Fruit fly (Drosophila melanogaster): ENCODE measurements around the gene CG14341.

Gene CG14341

dm6 chr2L:1163538-1164143 is 2.7 kb upstream of the CG14341 start, which contains the start of gene CG5080:
CG5080 (minus strand) TSS chr2L:1163886.
- 0 out of 3 replicates have a peak, but pooled peaks have one; percentile 16 for TF ChIP-seq fd96Ca (GFP tag; IDR thresholded peaks at IDR 0.05)
- no peak for TF ChIP-seq Pif1A (GFP tag; optimal IDR thresholded peaks at IDR 0.05)

- TF ChIP-seq fd96Ca (GFP tag; IDR thresholded peaks at IDR 0.05) = no peak
- TF ChIP-seq CG12605 (GFP tag; IDR thresholded peaks at IDR 0.05) = no peak
- no peak for TF ChIP-seq Ets98B (GFP tag; IDR thresholded peaks at IDR 0.05)
- TF ChIP-seq gl (tag; optimal IDR thresholded peaks at IDR 0.05) = no peak
- TF ChIP-seq Pif1A (GFP tag; optimal IDR thresholded peaks at IDR 0.05) = no peak
- TF ChIP-seq CG15710 (tag; optimal IDR thresholded peaks at IDR 0.05) = no peak
- no peak for TF ChIP-seq CG34367 (tag; optimal IDR thresholded peaks at IDR 0.05)
- TF ChIP-seq D1 (tag; optimal IDR thresholded peaks at IDR 0.05) = no peak
- TF ChIP-seq CG8301 (tag; optimal IDR thresholded peaks at IDR 0.05) = no peak
- TF ChIP-seq CG10348 (GFP tag; IDR thresholded peaks at IDR 0.05) = no peak
- no peak for TF ChIP-seq CG13204 (GFP tag; optimal IDR thresholded peaks at IDR 0.05)
- TF ChIP-seq CG32121 (GFP tag; IDR thresholded peaks at IDR 0.05) = no peak
- no peak for TF ChIP-seq CG14655 (GFP tag; optimal IDR thresholded peaks at IDR 0.05)
- TF ChIP-seq rn (GFP tag; IDR thresholded peaks at IDR 0.05) = no peak
- no peak for TF ChIP-seq CG4496 (GFP tag; IDR thresholded peaks at IDR 0.05)
- TF ChIP-seq CG8159 (tag; optimal IDR thresholded peaks at IDR 0.05) = no peak
- no peak for TF ChIP-seq CG17806 (tag; optimal IDR thresholded peaks at IDR 0.05)
Measured at dm6 chr2L:1164294-1164693, 2.0 kb upstream of the CG14341 start, which contains the start of gene IntS14. IntS14 (plus strand) TSS chr2L:1164443.

DNA sequence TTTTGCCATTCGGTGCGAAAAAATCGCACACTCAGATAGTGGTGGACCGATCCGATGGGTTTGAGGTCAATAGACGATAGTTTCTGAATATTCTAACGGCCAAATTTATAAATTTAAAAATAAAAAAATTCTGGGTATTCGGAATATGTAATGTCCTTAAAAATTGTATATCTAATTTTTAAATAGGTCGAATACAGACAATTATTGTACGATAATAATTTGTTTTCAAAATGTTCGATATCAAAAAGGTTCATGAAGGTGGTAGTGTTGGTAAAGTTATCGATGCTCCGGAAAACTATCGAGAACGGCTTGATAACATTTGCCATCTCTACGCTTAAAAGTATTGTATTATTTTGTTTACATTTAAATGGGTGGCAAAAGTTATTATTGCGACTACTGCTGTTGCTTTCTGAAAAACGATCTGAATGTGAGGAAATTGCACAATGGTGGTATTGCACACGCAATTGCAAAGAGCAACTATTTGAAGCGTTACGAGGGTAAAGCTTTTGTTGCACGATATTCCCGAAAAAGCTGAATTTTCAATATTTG is 3.6 kb downstream of the CG14341 start, which contains the start of the genes CG31922 and Plap:
Gene CG31922 (plus strand): TSS at position 315 of the 549 bp plus-strand sequence.
Gene Plap (minus strand): TSS at position 499 of the 549 bp plus-strand sequence.
- no peak for TF ChIP-seq CG13204 (GFP tag; optimal IDR thresholded peaks at IDR 0.05)
- peak; percentile 99 for TF ChIP-seq EcR (GFP tag; optimal IDR thresholded peaks at IDR 0.05)
- peak; percentile 24; the same call in 1 of the 2 replicates for TF ChIP-seq Ets98B (GFP tag; IDR thresholded peaks at IDR 0.05)
- TF ChIP-seq CG8301 (tag; optimal IDR thresholded peaks at IDR 0.05) = no peak
- TF ChIP-seq CG12605 (GFP tag; IDR thresholded peaks at IDR 0.05) = no peak
- peak; percentile 42 for TF ChIP-seq CG8159 (tag; optimal IDR thresholded peaks at IDR 0.05)
- no peak for TF ChIP-seq CG10348 (GFP tag; IDR thresholded peaks at IDR 0.05)
- TF ChIP-seq CG15710 (tag; optimal IDR thresholded peaks at IDR 0.05) = peak; percentile 63
- peak; percentile 3 for TF ChIP-seq CG34367 (tag; optimal IDR thresholded peaks at IDR 0.05)
- TF ChIP-seq CG17806 (tag; optimal IDR thresholded peaks at IDR 0.05) = peak; percentile 42
- no peak for TF ChIP-seq Pif1A (GFP tag; optimal IDR thresholded peaks at IDR 0.05)
- no peak for TF ChIP-seq D1 (tag; optimal IDR thresholded peaks at IDR 0.05)
- no peak for TF ChIP-seq CG32121 (GFP tag; IDR thresholded peaks at IDR 0.05)
- peak; percentile 9 for TF ChIP-seq Snoo (tag; optimal IDR thresholded peaks at IDR 0.05)
- 0 out of 3 replicates have a peak, but pooled peaks have one; percentile 22 for TF ChIP-seq fd96Ca (GFP tag; IDR thresholded peaks at IDR 0.05)
- TF ChIP-seq CG9948 (tag; optimal IDR thresholded peaks at IDR 0.05) = peak; percentile 22
- no peak for TF ChIP-seq rn (GFP tag; IDR thresholded peaks at IDR 0.05)
- TF ChIP-seq gl (tag; optimal IDR thresholded peaks at IDR 0.05) = no peak
- TF ChIP-seq Pif1B (GFP tag; optimal IDR thresholded peaks at IDR 0.05) = no peak

- TF ChIP-seq CG8159 (tag; optimal IDR thresholded peaks at IDR 0.05) (peak; percentile 73), fd96Ca (GFP tag; IDR thresholded peaks at IDR 0.05) (peak; percentile 26; the same call in 1 of the 3 replicates), CG34367 (tag; optimal IDR thresholded peaks at IDR 0.05) (no peak), CG17806 (tag; optimal IDR thresholded peaks at IDR 0.05) (peak; percentile 63), CG4496 (GFP tag; IDR thresholded peaks at IDR 0.05) (peak; percentile 74), EcR (GFP tag; optimal IDR thresholded peaks at IDR 0.05) (peak; percentile 84), CG32121 (GFP tag; IDR thresholded peaks at IDR 0.05) (0 out of 2 replicates have a peak, but pooled peaks have one; percentile 16), Snoo (tag; optimal IDR thresholded peaks at IDR 0.05) (peak; percentile 70), CG9948 (tag; optimal IDR thresholded peaks at IDR 0.05) (peak; percentile 59), rn (GFP tag; IDR thresholded peaks at IDR 0.05) (peak; percentile 49; the same call in 1 of the 2 replicates), CG8301 (tag; optimal IDR thresholded peaks at IDR 0.05) (no peak), CG10348 (GFP tag; IDR thresholded peaks at IDR 0.05) (no peak), CG15710 (tag; optimal IDR thresholded peaks at IDR 0.05) (peak; percentile 80), CG13204 (GFP tag; optimal IDR thresholded peaks at IDR 0.05) (no peak), Ets98B (GFP tag; IDR thresholded peaks at IDR 0.05) (peak; percentile 55), gl (tag; optimal IDR thresholded peaks at IDR 0.05) (no peak), CG14655 (GFP tag; optimal IDR thresholded peaks at IDR 0.05) (no peak)
Measured at dm6 chr2L:1172704-1173107, 6.4 kb downstream of the CG14341 start, which contains the start of the genes Charon and CG4887. Charon (minus strand) TSS chr2L:1172805. CG4887 (plus strand) TSS chr2L:1173009.

DNA sequence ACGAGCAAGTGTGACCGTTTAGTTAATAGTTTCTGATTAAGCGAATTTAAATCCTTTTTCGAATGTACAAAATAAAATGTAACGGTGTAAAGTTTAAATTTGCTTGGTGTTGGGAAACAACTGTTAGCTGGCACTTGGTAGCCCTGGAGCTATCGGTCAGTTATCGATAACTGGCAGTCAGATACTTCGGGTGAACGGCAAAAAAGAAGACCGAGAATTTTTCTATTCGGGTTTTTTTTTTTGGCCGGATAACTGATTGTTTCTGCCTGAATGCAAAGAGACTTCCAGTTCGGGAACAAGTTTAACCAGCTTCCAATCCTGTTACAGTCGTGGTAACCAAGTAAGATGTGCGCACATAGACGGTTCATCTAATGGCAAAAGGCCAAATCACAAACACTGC is 11.2 kb downstream of the CG14341 start, which contains the start of gene CG4896:
Gene CG4896 (plus strand): TSS at position 169 of the 400 bp plus-strand sequence.
- TF ChIP-seq CG14655 (GFP tag; optimal IDR thresholded peaks at IDR 0.05) (no peak), Snoo (tag; optimal IDR thresholded peaks at IDR 0.05) (no peak), EcR (GFP tag; optimal IDR thresholded peaks at IDR 0.05) (no peak), Ets98B (GFP tag; IDR thresholded peaks at IDR 0.05) (peak; percentile 48), CG8301 (tag; optimal IDR thresholded peaks at IDR 0.05) (no peak), CG8159 (tag; optimal IDR thresholded peaks at IDR 0.05) (no peak), CG15710 (tag; optimal IDR thresholded peaks at IDR 0.05) (peak; percentile 21), CG17806 (tag; optimal IDR thresholded peaks at IDR 0.05) (no peak), rn (GFP tag; IDR thresholded peaks at IDR 0.05) (no peak), gl (tag; optimal IDR thresholded peaks at IDR 0.05) (peak; percentile 14), CG4496 (GFP tag; IDR thresholded peaks at IDR 0.05) (peak; percentile 68), fd96Ca (GFP tag; IDR thresholded peaks at IDR 0.05) (no peak)

All from whole organism, pupa.